Worm (Caenorhabditis elegans): ENCODE measurements around the gene Y97E10AR.2.

Gene Y97E10AR.2

ce11 chrV:7970519-7970918 is 25.5 kb upstream of the Y97E10AR.2 start:
- TF ChIP-seq cebp-1 (GFP tag; IDR thresholded peaks at IDR 0.05), result no peak
- no peak for TF ChIP-seq cebp-1 (tag; optimal IDR thresholded peaks at IDR 0.05)
- TF ChIP-seq die-1 (tag; optimal IDR thresholded peaks at IDR 0.05), result no peak
- no peak for TF ChIP-seq attf-6 (GFP tag; IDR thresholded peaks at IDR 0.05)
- no peak for TF ChIP-seq ets-4 (GFP tag; optimal IDR thresholded peaks at IDR 0.05)
- no peak for TF ChIP-seq zim-3 (tag; optimal IDR thresholded peaks at IDR 0.05)
- no peak for TF ChIP-seq F57A8.1 (GFP tag; optimal IDR thresholded peaks at IDR 0.05)
- TF ChIP-seq athp-1 (tag; optimal IDR thresholded peaks at IDR 0.05), result no peak
- TF ChIP-seq nhr-120 (GFP tag; IDR thresholded peaks at IDR 0.05), result no peak
- TF ChIP-seq somi-1 (GFP tag; optimal IDR thresholded peaks at IDR 0.05), result no peak

- TF ChIP-seq ztf-28 (GFP tag; IDR thresholded peaks at IDR 0.05) (no peak), dpff-1 (tag; optimal IDR thresholded peaks at IDR 0.05) (no peak), pha-4 (tag; optimal IDR thresholded peaks at IDR 0.05) (no peak), attf-6 (GFP tag; IDR thresholded peaks at IDR 0.05) (no peak), let-526 (GFP tag; IDR thresholded peaks at IDR 0.05) (no peak), nhr-179 (tag; optimal IDR thresholded peaks at IDR 0.05) (no peak), ceh-91 (GFP tag; IDR thresholded peaks at IDR 0.05) (no peak), T26A5.8 (tag; optimal IDR thresholded peaks at IDR 0.05) (no peak), ZK185.1 (tag; optimal IDR thresholded peaks at IDR 0.05; ENCODE audit: poor library complexity, severe bottlenecking) (no peak), mel-28 (tag; optimal IDR thresholded peaks at IDR 0.05; ENCODE audit: borderline replicate concordance) (no peak), nhr-80 (tag; optimal IDR thresholded peaks at IDR 0.05) (no peak), snpc-1.1 (tag; optimal IDR thresholded peaks at IDR 0.05; ENCODE audit: insufficient read depth) (no peak), B0261.1 (tag; optimal IDR thresholded peaks at IDR 0.05) (no peak), attf-3 (GFP tag; conservative IDR thresholded peaks at IDR 0.05) (no peak), tbx-9 (tag; optimal IDR thresholded peaks at IDR 0.05; ENCODE audit: borderline replicate concordance) (no peak), sdz-38 (tag; optimal IDR thresholded peaks at IDR 0.05) (no peak), die-1 (tag; optimal IDR thresholded peaks at IDR 0.05) (no peak), T07F8.4 (tag; optimal IDR thresholded peaks at IDR 0.05) (no peak)
Observed at ce11 chrV:7971376-7971775, 24.6 kb upstream of the Y97E10AR.2 start.

ce11 chrV:7977701-7978461 is 18.1 kb upstream of the Y97E10AR.2 start, which contains the start of gene let-413:
Gene let-413, minus strand, starts transcription at chrV:7977776.
- no peak for TF ChIP-seq unc-130 (GFP tag; optimal IDR thresholded peaks at IDR 0.05)
- peak; percentile 15 for TF ChIP-seq zfh-2 (GFP tag; conservative IDR thresholded peaks at IDR 0.05)
- TF ChIP-seq nhr-80 (tag; optimal IDR thresholded peaks at IDR 0.05), result peak; percentile 70
- TF ChIP-seq snpc-1.3 (tag; optimal IDR thresholded peaks at IDR 0.05; ENCODE audit: insufficient read depth), result no peak
- TF ChIP-seq cebp-1 (GFP tag; IDR thresholded peaks at IDR 0.05), result no peak
- no peak for TF ChIP-seq cebp-1 (tag; optimal IDR thresholded peaks at IDR 0.05)
- TF ChIP-seq lsy-27 (tag; optimal IDR thresholded peaks at IDR 0.05; ENCODE audit: borderline replicate concordance, insufficient read depth), result no peak

DNA sequence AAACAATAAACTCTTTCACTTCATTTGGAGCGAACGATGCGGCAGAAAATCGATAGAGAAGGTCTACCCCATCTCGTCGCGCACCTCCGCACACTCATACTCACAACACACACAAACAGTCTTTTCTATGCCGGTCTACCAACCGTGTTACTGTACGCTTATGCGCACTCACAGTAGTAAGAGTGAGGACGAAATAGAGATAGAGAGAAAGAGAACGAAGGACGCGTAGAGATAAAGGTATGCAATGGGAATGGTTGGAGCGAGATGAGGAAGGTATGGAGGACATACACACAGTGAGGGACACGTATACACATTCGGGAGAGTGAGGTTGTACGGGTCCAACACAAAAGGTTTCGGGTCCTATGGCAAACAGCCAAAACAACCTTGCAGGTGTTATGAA is 17.2 kb upstream of the Y97E10AR.2 start:
- TF ChIP-seq nfya-1 (tag; optimal IDR thresholded peaks at IDR 0.05; ENCODE audit: borderline replicate concordance, insufficient read depth) (no peak), cebp-1 (GFP tag; IDR thresholded peaks at IDR 0.05) (no peak), cebp-1 (tag; optimal IDR thresholded peaks at IDR 0.05) (peak; percentile 44), nhr-80 (tag; optimal IDR thresholded peaks at IDR 0.05) (peak; percentile 44), dox-1 (GFP tag; IDR thresholded peaks at IDR 0.05) (peak; percentile 44; the same call in 1 of the 2 replicates), snpc-4 (GFP tag; optimal IDR thresholded peaks at IDR 0.05) (no peak), snpc-4 (tag; optimal IDR thresholded peaks at IDR 0.05) (peak in 2 of 4 experiments; percentile 14 to 22), nhr-27 (tag; optimal IDR thresholded peaks at IDR 0.05) (no peak), hmg-1.2 (GFP tag; IDR thresholded peaks at IDR 0.05) (peak; percentile 44; the same call in 1 of the 2 replicates), attf-5 (GFP tag; optimal IDR thresholded peaks at IDR 0.05) (peak; percentile 62), attf-6 (GFP tag; IDR thresholded peaks at IDR 0.05) (no peak), mel-28 (tag; optimal IDR thresholded peaks at IDR 0.05; ENCODE audit: borderline replicate concordance) (no peak), ztf-22 (GFP tag; optimal IDR thresholded peaks at IDR 0.05) (no peak), lag-1 (GFP tag; IDR thresholded peaks at IDR 0.05) (no peak), B0019.2 (GFP tag; conservative IDR thresholded peaks at IDR 0.05) (no peak), him-1 (tag; optimal IDR thresholded peaks at IDR 0.05) (no peak), aptf-3 (GFP tag; IDR thresholded peaks at IDR 0.05) (no peak)
